Worm (Caenorhabditis elegans) whole organism, late embryonic: ENCODE results near the gene C34H4.1.

Experiments used
- C08G9.2 ChIP-seq: sonication (generic microtip); optimal IDR thresholded peaks from 2 replicates; lab custom pipeline; 2016; ENCODE audit warnings: mild to moderate bottlenecking, missing genetic modification characterization, moderate library complexity, missing compliant biosample characterization
- C38D4.7 ChIP-seq: fragments of 200-800 bp; sonication (Bioruptor generic); optimal IDR thresholded peaks from 2 replicates; lab custom pipeline; 2018; ENCODE audit warnings: mild to moderate bottlenecking, missing genetic modification characterization, moderate library complexity, missing compliant biosample characterization
- F13H6.1 ChIP-seq: sonication (generic microtip); optimal IDR thresholded peaks from 2 replicates; lab custom pipeline; 2016; ENCODE audit warnings: missing genetic modification characterization, missing compliant biosample characterization
- K02D7.2 ChIP-seq: sonication (generic microtip); optimal IDR thresholded peaks from 2 replicates; lab custom pipeline; 2017; ENCODE audit warnings: mild to moderate bottlenecking, missing genetic modification characterization, missing compliant biosample characterization
- T23F11.4 ChIP-seq: fragments of 200-800 bp; sonication (Bioruptor generic); optimal IDR thresholded peaks from 2 replicates; lab custom pipeline; 2018; ENCODE audit warnings: mild to moderate bottlenecking, missing genetic modification characterization, missing compliant biosample characterization
- ahr-1 ChIP-seq: sonication (generic microtip); optimal IDR thresholded peaks from 2 replicates; lab custom pipeline; 2016; ENCODE audit warnings: missing genetic modification characterization, missing compliant biosample characterization
- ceh-18 ChIP-seq: sonication (generic microtip); optimal IDR thresholded peaks from 2 replicates; lab custom pipeline; 2016; ENCODE audit warnings: missing genetic modification characterization, missing compliant biosample characterization
- ceh-22 ChIP-seq: sonication (generic microtip); optimal IDR thresholded peaks from 2 replicates; lab custom pipeline; 2017; ENCODE audit warnings: missing biosample characterization, missing genetic modification characterization
- ceh-24 ChIP-seq: sonication (generic microtip); optimal IDR thresholded peaks from 2 replicates; lab custom pipeline; 2016; ENCODE audit warnings: mild to moderate bottlenecking, missing genetic modification characterization, missing compliant biosample characterization
- ceh-30 ChIP-seq: fragments of 150-350 bp; optimal IDR thresholded peaks from 2 replicates; lab custom pipeline; 2014; ENCODE audit warnings: missing biosample characterization, missing genetic modification characterization
- ceh-31 ChIP-seq: sonication (generic microtip); optimal IDR thresholded peaks from 2 replicates; lab custom pipeline; 2016; ENCODE audit warnings: missing genetic modification characterization, missing compliant biosample characterization
- ceh-34 ChIP-seq: sonication (generic microtip); optimal IDR thresholded peaks from 2 replicates; lab custom pipeline; 2016; ENCODE audit warnings: mild to moderate bottlenecking, missing genetic modification characterization, missing compliant biosample characterization
- ceh-45 ChIP-seq: fragments of 200-800 bp; sonication (Bioruptor generic); IDR thresholded peaks from 2 replicates; pipeline ENCODE4 v1.3.6; 2022; ENCODE audit warnings: missing genetic modification reagents, missing genetic modification characterization, missing compliant biosample characterization
- ceh-6 ChIP-seq: fragments of 200-800 bp; sonication (Bioruptor generic); optimal IDR thresholded peaks from 2 replicates; lab custom pipeline; 2018; ENCODE audit warnings: mild to moderate bottlenecking, missing genetic modification characterization, missing compliant biosample characterization
- ceh-9 ChIP-seq: sonication (generic microtip); optimal IDR thresholded peaks from 2 replicates; lab custom pipeline; 2016; ENCODE audit warnings: mild to moderate bottlenecking, missing genetic modification characterization, inconsistent platforms, missing compliant biosample characterization
- che-1 ChIP-seq: sonication (generic microtip); optimal IDR thresholded peaks from 2 replicates; lab custom pipeline; 2016; ENCODE audit warnings: mild to moderate bottlenecking, missing genetic modification characterization, missing compliant biosample characterization
- dmd-4 ChIP-seq: sonication (generic microtip); optimal IDR thresholded peaks from 2 replicates; lab custom pipeline; 2016; ENCODE audit warnings: borderline replicate concordance, missing genetic modification characterization, missing compliant biosample characterization
- elt-2 ChIP-seq: sonication (generic microtip); optimal IDR thresholded peaks from 2 replicates; lab custom pipeline; 2016; ENCODE audit warnings: missing genetic modification reagents, missing genetic modification characterization, missing compliant biosample characterization
- elt-4 ChIP-seq: sonication (generic microtip); optimal IDR thresholded peaks from 2 replicates; lab custom pipeline; 2016; ENCODE audit warnings: missing genetic modification characterization, missing compliant biosample characterization
- ets-4 ChIP-seq: sonication (generic microtip); optimal IDR thresholded peaks from 2 replicates; lab custom pipeline; 2016; ENCODE audit warnings: missing genetic modification characterization, missing compliant biosample characterization
- eyg-1 ChIP-seq: sonication (generic microtip); optimal IDR thresholded peaks from 2 replicates; lab custom pipeline; 2016; ENCODE audit warnings: missing genotype, missing genetic modification characterization, missing compliant biosample characterization
- fax-1 ChIP-seq: sonication (generic microtip); optimal IDR thresholded peaks from 2 replicates; lab custom pipeline; 2016; ENCODE audit warnings: missing genotype, missing genetic modification characterization, missing compliant biosample characterization
- gmeb-2 ChIP-seq: sonication (generic microtip); optimal IDR thresholded peaks from 2 replicates; lab custom pipeline; 2016; ENCODE audit warnings: missing genetic modification characterization, inconsistent platforms, missing compliant biosample characterization
- hlh-15 ChIP-seq: sonication (generic microtip); optimal IDR thresholded peaks from 2 replicates; lab custom pipeline; 2016; ENCODE audit warnings: missing genetic modification characterization, missing compliant biosample characterization
- hlh-30 ChIP-seq: sonication (generic microtip); optimal IDR thresholded peaks from 2 replicates; lab custom pipeline; 2017; ENCODE audit warnings: antibody characterized with exemption, missing genetic modification characterization, missing compliant biosample characterization; ENCODE audit not compliant: insufficient read depth
- hlh-8 ChIP-seq: sonication (generic microtip); optimal IDR thresholded peaks from 2 replicates; lab custom pipeline; 2016; ENCODE audit warnings: missing genotype, missing genetic modification characterization, missing compliant biosample characterization
- lin-11 ChIP-seq: fragments of 200-800 bp; sonication (Bioruptor generic); optimal IDR thresholded peaks from 2 replicates; lab custom pipeline; 2018; ENCODE audit warnings: mild to moderate bottlenecking, missing genetic modification characterization, missing compliant biosample characterization
- mec-3 ChIP-seq: sonication (generic microtip); optimal IDR thresholded peaks from 2 replicates; lab custom pipeline; 2016; ENCODE audit warnings: borderline replicate concordance, missing genetic modification characterization, missing compliant biosample characterization
- nfya-1 ChIP-seq: sonication (generic microtip); optimal IDR thresholded peaks from 2 replicates; lab custom pipeline; 2017; ENCODE audit warnings: missing genetic modification characterization, mild to moderate bottlenecking, missing compliant biosample characterization, antibody characterized with exemption, moderate library complexity
- odd-2 ChIP-seq: sonication (generic microtip); optimal IDR thresholded peaks from 2 replicates; lab custom pipeline; 2017; ENCODE audit warnings: antibody characterized with exemption, mild to moderate bottlenecking, missing genetic modification characterization, missing compliant biosample characterization
- pat-9 ChIP-seq: fragments of 200-800 bp; sonication (Bioruptor generic); optimal IDR thresholded peaks from 2 replicates; lab custom pipeline; 2018; ENCODE audit warnings: mild to moderate bottlenecking, missing genetic modification characterization, moderate library complexity, missing compliant biosample characterization
- pha-4 ChIP-seq: fragments of 150-350 bp; optimal IDR thresholded peaks from 2 replicates; lab custom pipeline; 2018; ENCODE audit warnings: missing biosample characterization, missing genetic modification reagents, missing genetic modification characterization
- ref-2 ChIP-seq: sonication (generic microtip); optimal IDR thresholded peaks from 2 replicates; lab custom pipeline; 2016; ENCODE audit warnings: missing genetic modification characterization, missing compliant biosample characterization
- rnt-1 ChIP-seq: sonication (generic microtip); optimal IDR thresholded peaks from 2 replicates; lab custom pipeline; 2016; ENCODE audit warnings: missing genetic modification characterization, missing compliant biosample characterization
- sdc-2 ChIP-seq: sonication (generic microtip); optimal IDR thresholded peaks from 2 replicates; lab custom pipeline; 2016; ENCODE audit warnings: missing genotype, missing genetic modification characterization, missing compliant biosample characterization
- sox-4 ChIP-seq: sonication (generic microtip); optimal IDR thresholded peaks from 2 replicates; lab custom pipeline; 2017; ENCODE audit warnings: mild to moderate bottlenecking, missing genetic modification characterization, inconsistent platforms, missing compliant biosample characterization
- tbx-7 ChIP-seq: sonication (generic microtip); optimal IDR thresholded peaks from 2 replicates; lab custom pipeline; 2016; ENCODE audit warnings: missing genotype, missing genetic modification characterization, missing compliant biosample characterization
- ttx-3 ChIP-seq: sonication (generic microtip); optimal IDR thresholded peaks from 2 replicates; lab custom pipeline; 2016; ENCODE audit warnings: missing genetic modification reagents, missing genetic modification characterization, missing compliant biosample characterization
- unc-55 ChIP-seq: sonication (generic microtip); optimal IDR thresholded peaks from 2 replicates; lab custom pipeline; 2017; ENCODE audit warnings: missing biosample characterization, missing genetic modification reagents, missing genetic modification characterization
- unc-86 ChIP-seq: sonication (generic microtip); optimal IDR thresholded peaks from 2 replicates; lab custom pipeline; 2016; ENCODE audit warnings: missing genetic modification characterization, missing compliant biosample characterization
- ztf-16 ChIP-seq: sonication (generic microtip); optimal IDR thresholded peaks from 2 replicates; lab custom pipeline; 2017; ENCODE audit warnings: missing genetic modification characterization, missing compliant biosample characterization

Gene C34H4.1

ce11 chrIV:1595802-1596201, 40.4 kb downstream of the C34H4.1 start, which contains the start of gene npp-8 (continued):
- TF ChIP-seq hlh-30 (tag; lab: Kevin White, UChicago) = peak; percentile 79
- TF ChIP-seq elt-2 = peak; percentile 92
- TF ChIP-seq ceh-31 (tag; lab: Kevin White, UChicago) = peak; percentile 95
- peak; percentile 51 for TF ChIP-seq tbx-7
- peak; percentile 90 for TF ChIP-seq rnt-1 (tag; lab: Kevin White, UChicago)
- TF ChIP-seq hlh-15 (tag; lab: Kevin White, UChicago) = peak; percentile 56
- peak; percentile 72 for TF ChIP-seq ets-4 (tag; lab: Kevin White, UChicago)
- TF ChIP-seq unc-86 = peak; percentile 81
- TF ChIP-seq C08G9.2 (tag; lab: Kevin White, UChicago) = peak; percentile 86
- TF ChIP-seq che-1 (tag; lab: Kevin White, UChicago) = peak; percentile 74
- peak; percentile 89 for TF ChIP-seq nfya-1 (tag; lab: Kevin White, UChicago)
- TF ChIP-seq ceh-45 (GFP tag; lab: Robert Waterston, UW) = no peak
- peak; percentile 50 for TF ChIP-seq ceh-22
- peak; percentile 47 for TF ChIP-seq T23F11.4
- TF ChIP-seq K02D7.2 (tag; lab: Kevin White, UChicago) = peak; percentile 79
- TF ChIP-seq ref-2 (tag; lab: Kevin White, UChicago) = peak; percentile 93
- peak; percentile 82 for TF ChIP-seq hlh-8 (tag; lab: Kevin White, UChicago)
- TF ChIP-seq fax-1 (tag; lab: Kevin White, UChicago) = peak; percentile 83
- TF ChIP-seq ceh-30 (tag; lab: Kevin White, UChicago) = peak; percentile 64
- no peak for TF ChIP-seq eyg-1 (tag; lab: Kevin White, UChicago)
- peak; percentile 81 for TF ChIP-seq ttx-3 (tag; lab: Kevin White, UChicago)
- peak; percentile 73 for TF ChIP-seq gmeb-2 (tag; lab: Kevin White, UChicago)
- peak; percentile 75 for TF ChIP-seq ahr-1 (tag; lab: Kevin White, UChicago)
- TF ChIP-seq sox-4 (tag; lab: Kevin White, UChicago) = peak; percentile 80
- TF ChIP-seq dmd-4 (tag; lab: Kevin White, UChicago) = peak; percentile 62
- TF ChIP-seq lin-11 (tag; lab: Kevin White, UChicago) = peak; percentile 62
- no peak for TF ChIP-seq odd-2
- TF ChIP-seq ceh-18 (tag; lab: Kevin White, UChicago) = peak; percentile 89
- TF ChIP-seq sdc-2 (tag; lab: Kevin White, UChicago) = peak; percentile 75
- no peak for TF ChIP-seq unc-55 (GFP tag; lab: Kevin White, UChicago)

DNA sequence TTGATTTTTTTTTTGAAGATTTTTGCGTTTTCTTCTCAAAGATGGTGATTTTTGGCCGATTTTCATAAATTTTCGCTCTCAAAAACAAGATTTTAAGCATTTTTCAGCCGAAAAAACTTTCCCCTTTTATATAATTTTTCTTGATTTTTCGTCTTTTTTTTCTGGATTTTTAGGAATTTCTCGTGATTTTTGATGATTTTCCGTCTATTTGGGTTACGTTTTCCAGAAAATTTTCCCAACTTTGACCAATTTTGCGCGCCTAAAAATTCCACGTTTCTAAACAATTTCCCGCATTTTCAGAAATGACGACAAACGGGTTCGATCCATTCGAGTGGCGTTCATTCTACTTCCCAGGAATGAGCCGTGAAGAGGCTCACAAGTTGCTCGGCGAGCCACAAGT, 41.6 kb downstream of the C34H4.1 start, which contains the start of gene ced-2:
ced-2 (plus strand) TSS at position 301 of the 400 bp plus-strand sequence.
- TF ChIP-seq pha-4 (tag; lab: Kevin White, UChicago) (no peak), pat-9 (tag; lab: Kevin White, UChicago) (no peak), rnt-1 (tag; lab: Kevin White, UChicago) (no peak), ceh-6 (GFP tag; lab: Kevin White, UChicago) (no peak), fax-1 (tag; lab: Kevin White, UChicago) (no peak)

ce11 chrIV:1600784-1601183, 45.4 kb downstream of the C34H4.1 start:
- TF ChIP-seq F13H6.1 (tag; lab: Kevin White, UChicago) (no peak), ceh-24 (tag; lab: Kevin White, UChicago) (no peak), ceh-45 (GFP tag; lab: Robert Waterston, UW) (no peak), fax-1 (tag; lab: Kevin White, UChicago) (no peak), mec-3 (tag; lab: Kevin White, UChicago) (no peak), rnt-1 (tag; lab: Kevin White, UChicago) (no peak), ztf-16 (no peak), hlh-8 (tag; lab: Kevin White, UChicago) (no peak), sdc-2 (tag; lab: Kevin White, UChicago) (no peak), C38D4.7 (GFP tag; lab: Kevin White, UChicago) (no peak), K02D7.2 (tag; lab: Kevin White, UChicago) (no peak), ceh-34 (tag; lab: Kevin White, UChicago) (no peak), unc-55 (GFP tag; lab: Kevin White, UChicago) (no peak), ceh-9 (tag; lab: Kevin White, UChicago) (no peak), che-1 (tag; lab: Kevin White, UChicago) (no peak), elt-4 (tag; lab: Kevin White, UChicago) (no peak)
